Worm (Caenorhabditis elegans) whole organism, L4 larva: ENCODE results near the gene lgmn-1.

Source experiments
- T26A8.4 ChIP-seq: fragments of 200-800 bp; sonication (Bioruptor generic); IDR thresholded peaks from 2 replicates; pipeline ENCODE4 v1.3.6; 2022; ENCODE audit warnings: missing genetic modification characterization, missing compliant biosample characterization
- egl-27 ChIP-seq: sonication (generic microtip); optimal IDR thresholded peaks from 3 replicates; lab custom pipeline; 2017; ENCODE audit warnings: missing biosample characterization, missing genetic modification reagents, missing genetic modification characterization
- hlh-11 ChIP-seq: fragments of 200-800 bp; sonication (Bioruptor generic); optimal IDR thresholded peaks from 2 replicates; lab custom pipeline; 2018; ENCODE audit warnings: mild to moderate bottlenecking, missing genetic modification characterization, missing compliant biosample characterization
- pha-4 ChIP-seq, 2 experiments: fragments of 150-350 bp in 1 of 2; fragments of 200-800 bp in 1 of 2; sonication (Bioruptor generic) in 1 of 2; IDR thresholded peaks in 1 of 2; optimal IDR thresholded peaks in 1 of 2; 2 replicates each; pipeline versions ENCODE4 v1.3.6 to Lab custom; 2014 to 2022; ENCODE audit warnings: missing genetic modification characterization in 2 of 2, missing genetic modification reagents in 2 of 2, missing biosample characterization in 1 of 2, missing compliant biosample characterization in 1 of 2
- unc-39 ChIP-seq: sonication (generic microtip); optimal IDR thresholded peaks from 2 replicates; lab custom pipeline; 2017; ENCODE audit warnings: missing biosample characterization, missing genetic modification characterization

DNA sequence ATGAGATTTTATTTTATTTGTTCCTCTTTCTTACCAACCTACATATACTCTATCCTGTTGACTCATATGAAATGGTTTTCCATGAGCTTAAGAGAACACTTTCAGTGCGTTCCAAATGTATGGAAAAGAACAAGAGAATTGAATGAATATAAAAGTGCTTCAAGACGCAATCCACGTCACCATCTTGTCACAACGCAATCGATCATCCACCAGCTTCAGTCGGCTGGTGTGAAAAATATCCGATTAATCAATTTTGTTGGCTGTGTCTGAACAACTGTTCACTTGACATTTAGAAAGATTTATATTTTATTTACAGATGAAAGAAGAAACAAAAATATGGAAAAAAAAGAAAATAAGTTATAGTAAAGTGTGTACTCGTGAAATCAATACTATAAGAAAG lies 10.5 kb downstream of the lgmn-1 start:
- TF ChIP-seq hlh-11 (peak; percentile 5), unc-39 (tag; lab: Kevin White, UChicago) (no peak), egl-27 (tag; lab: Kevin White, UChicago) (no peak), pha-4 (GFP tag; IDR thresholded peaks at IDR 0.05; lab: Robert Waterston, UW) (no peak), pha-4 (tag; optimal IDR thresholded peaks at IDR 0.05; lab: Kevin White, UChicago) (no peak), T26A8.4 (no peak)
